Worm (Caenorhabditis elegans): ENCODE data around the gene M05D6.8.

DNA sequence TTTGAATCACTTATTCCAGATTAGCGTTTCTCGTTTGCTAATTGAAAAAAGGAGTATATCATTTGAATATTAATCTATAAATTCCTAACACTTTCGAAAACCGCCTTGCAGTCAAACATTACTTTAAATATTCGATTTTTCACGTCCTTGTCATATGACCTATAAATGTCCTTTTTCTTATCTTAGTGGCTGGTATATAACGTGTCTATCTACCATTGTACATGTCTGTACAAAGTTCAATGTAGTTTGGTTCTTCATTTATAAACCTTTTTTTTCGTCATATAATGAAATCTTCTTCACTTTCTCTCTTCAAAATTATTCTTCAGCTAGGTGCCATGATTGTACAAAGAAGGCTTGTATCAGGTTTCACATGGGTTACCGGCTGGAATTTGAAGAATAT is 14.6 kb upstream of the M05D6.8 start, which contains the start of gene gbh-2:
- TF ChIP-seq lin-13 (tag; optimal IDR thresholded peaks at IDR 0.05) (no peak), ham-2 (GFP tag; optimal IDR thresholded peaks at IDR 0.05) (no peak), pha-4 (tag; optimal IDR thresholded peaks at IDR 0.05) (no peak), elt-1 (tag; optimal IDR thresholded peaks at IDR 0.05; ENCODE audit: borderline replicate concordance, insufficient read depth) (no peak), snpc-4 (tag; optimal IDR thresholded peaks at IDR 0.05) (no peak), nhr-12 (tag; optimal IDR thresholded peaks at IDR 0.05) (no peak), nhr-76 (tag; optimal IDR thresholded peaks at IDR 0.05) (no peak), lsy-2 (tag; optimal IDR thresholded peaks at IDR 0.05) (no peak), hlh-1 (tag; optimal IDR thresholded peaks at IDR 0.05) (no peak), zip-8 (tag; optimal IDR thresholded peaks at IDR 0.05) (no peak)

Data from whole organism, mixed stage, embryonic.